Worm (Caenorhabditis elegans) whole organism, L3 larva: ENCODE results near the gene C04C3.14.

Source experiments
- elt-1 ChIP-seq: fragments of 150-350 bp; optimal IDR thresholded peaks from 2 replicates; lab custom pipeline; 2014; ENCODE audit warnings: missing biosample characterization, missing genetic modification characterization
- elt-3 ChIP-seq, 3 experiments: fragments of 150-350 bp in 1 of 3; sonication (generic microtip) in 2 of 3; optimal IDR thresholded peaks; 2 replicates in 2 of 3; 4 replicates in 1 of 3; lab custom pipeline; 2014 to 2017; ENCODE audit warnings: missing biosample characterization in 3 of 3, missing genetic modification characterization in 3 of 3
- fkh-2 ChIP-seq: fragments of 150-350 bp; optimal IDR thresholded peaks from 2 replicates; lab custom pipeline; 2014; ENCODE audit warnings: missing biosample characterization, missing genetic modification reagents, missing genetic modification characterization
- jun-1 ChIP-seq: fragments of 150-350 bp; optimal IDR thresholded peaks from 2 replicates; lab custom pipeline; 2014; ENCODE audit warnings: missing biosample characterization, missing genetic modification reagents, missing genetic modification characterization
- lin-15B ChIP-seq: fragments of 150-350 bp; optimal IDR thresholded peaks from 2 replicates; lab custom pipeline; 2014; ENCODE audit warnings: missing biosample characterization, missing genetic modification characterization
- lsy-12 ChIP-seq: sonication (generic microtip); optimal IDR thresholded peaks from 2 replicates; lab custom pipeline; 2016; ENCODE audit warnings: mild to moderate bottlenecking, missing genetic modification characterization, missing compliant biosample characterization
- mdl-1 ChIP-seq: fragments of 150-350 bp; optimal IDR thresholded peaks from 2 replicates; lab custom pipeline; 2014; ENCODE audit warnings: missing biosample characterization, missing genetic modification characterization
- nhr-12 ChIP-seq: fragments of 150-350 bp; optimal IDR thresholded peaks from 2 replicates; lab custom pipeline; 2014; ENCODE audit warnings: missing biosample characterization, missing genetic modification characterization
- nhr-25 ChIP-seq: sonication (generic microtip); optimal IDR thresholded peaks from 2 replicates; lab custom pipeline; 2017; ENCODE audit warnings: missing biosample characterization, missing genetic modification characterization
- pha-4 ChIP-seq: fragments of 150-350 bp; optimal IDR thresholded peaks from 2 replicates; lab custom pipeline; 2014; ENCODE audit warnings: missing biosample characterization, missing genetic modification reagents, missing genetic modification characterization
- tbx-2 ChIP-seq: sonication (generic microtip); optimal IDR thresholded peaks from 2 replicates; lab custom pipeline; 2016; ENCODE audit warnings: mild to moderate bottlenecking, missing genetic modification characterization, missing compliant biosample characterization
- unc-39 ChIP-seq: sonication (generic microtip); optimal IDR thresholded peaks from 4 replicates; lab custom pipeline; 2017; ENCODE audit warnings: missing biosample characterization, missing genetic modification characterization

DNA sequence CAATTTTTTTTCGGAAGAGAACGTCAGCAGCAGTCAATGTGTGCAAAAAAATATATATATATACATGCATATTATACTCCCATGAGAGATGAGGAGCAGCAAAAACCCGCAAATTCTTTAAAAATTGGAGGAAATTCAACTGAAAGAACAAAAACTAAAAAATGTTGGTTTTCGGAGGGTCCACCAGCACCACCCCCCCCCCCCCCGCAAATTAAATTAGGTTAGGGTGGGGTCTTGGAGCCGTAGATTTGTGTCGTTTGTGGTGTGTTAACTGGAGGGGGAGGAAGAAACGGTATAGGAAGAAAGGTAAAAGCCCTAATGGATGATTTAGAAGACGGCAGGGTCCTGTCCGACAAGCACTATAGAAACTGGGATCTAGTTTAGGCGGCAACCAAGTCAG, 47.3 kb upstream of the C04C3.14 start:
- TF ChIP-seq elt-1 (tag; lab: Kevin White, UChicago) (no peak), nhr-12 (tag; lab: Kevin White, UChicago) (no peak), lsy-12 (tag; lab: Kevin White, UChicago) (no peak), lin-15B (tag; lab: Kevin White, UChicago) (no peak), elt-3 (tag; optimal IDR thresholded peaks at IDR 0.05; lab: Kevin White, UChicago) (no peak), unc-39 (tag; lab: Kevin White, UChicago) (no peak), mdl-1 (tag; lab: Kevin White, UChicago) (no peak), pha-4 (no peak), jun-1 (tag; lab: Kevin White, UChicago) (no peak), tbx-2 (tag; lab: Kevin White, UChicago) (no peak), nhr-25 (no peak), fkh-2 (tag; lab: Kevin White, UChicago) (no peak)
